Fruit fly (Drosophila melanogaster) whole organism, embryonic: ENCODE measurements around the gene neur.

Source experiments
- Atf6 ChIP-seq: fragments of 200-800 bp; sonication (Bioruptor generic); IDR thresholded peaks from 2 replicates; pipeline ENCODE4 v1.3.6; 2022; ENCODE audit warnings: missing biosample characterization, missing genetic modification characterization
- CG10321 ChIP-seq: fragments of 200-800 bp; sonication (Bioruptor generic); IDR thresholded peaks from 2 replicates; pipeline ENCODE4 v1.3.6; 2022; ENCODE audit warnings: missing biosample characterization, missing genetic modification characterization
- CG10543 ChIP-seq: fragments of 200-800 bp; sonication (Bioruptor generic); optimal IDR thresholded peaks from 3 replicates; lab custom pipeline; 2017; ENCODE audit warnings: missing biosample characterization, mild to moderate bottlenecking, missing genetic modification characterization, moderate library complexity
- CG11723 ChIP-seq: fragments of 200-800 bp; sonication (Bioruptor generic); optimal IDR thresholded peaks from 2 replicates; lab custom pipeline; 2017; ENCODE audit warnings: missing biosample characterization, mild to moderate bottlenecking, missing genetic modification characterization
- CG13894 ChIP-seq: fragments of 200-800 bp; sonication (Bioruptor generic); optimal IDR thresholded peaks from 3 replicates; lab custom pipeline; 2018; ENCODE audit warnings: missing biosample characterization, mild to moderate bottlenecking, missing genetic modification characterization, moderate library complexity
- CG14014 ChIP-seq: fragments of 200-800 bp; sonication (Bioruptor generic); IDR thresholded peaks from 2 replicates; pipeline ENCODE4 v1.3.6; 2022; ENCODE audit warnings: missing biosample characterization, missing genetic modification characterization
- CG14965 ChIP-seq: fragments of 200-800 bp; sonication (Bioruptor generic); optimal IDR thresholded peaks from 2 replicates; lab custom pipeline; 2016; ENCODE audit warnings: missing biosample characterization, missing genetic modification characterization, borderline replicate concordance
- CG17385 ChIP-seq: fragments of 200-800 bp; sonication (Bioruptor generic); optimal IDR thresholded peaks from 3 replicates; lab custom pipeline; 2018; ENCODE audit warnings: missing biosample characterization, mild to moderate bottlenecking, missing genetic modification characterization
- CG2116 ChIP-seq: fragments of 200-800 bp; sonication (Bioruptor generic); optimal IDR thresholded peaks from 3 replicates; lab custom pipeline; 2018; ENCODE audit warnings: missing biosample characterization, mild to moderate bottlenecking, missing genetic modification characterization
- CG2712 ChIP-seq: fragments of 200-800 bp; optimal IDR thresholded peaks from 3 replicates; lab custom pipeline; 2019; ENCODE audit warnings: missing biosample characterization, mild to moderate bottlenecking, missing genetic modification characterization, moderate library complexity
- CG32532 ChIP-seq: fragments of 200-800 bp; sonication (Bioruptor generic); IDR thresholded peaks from 2 replicates; pipeline ENCODE4 v1.3.6; 2022; ENCODE audit warnings: missing biosample characterization, missing genetic modification characterization
- CG3726 ChIP-seq: fragments of 200-800 bp; sonication (Bioruptor generic); IDR thresholded peaks from 3 replicates; pipeline ENCODE4, ENCODE4 v1.3.6; 2022; ENCODE audit warnings: missing biosample characterization, missing genetic modification characterization
- CG4282 ChIP-seq: fragments of 200-800 bp; sonication (Bioruptor generic); optimal IDR thresholded peaks from 2 replicates; lab custom pipeline; 2016; ENCODE audit warnings: missing biosample characterization, missing genetic modification characterization
- CG6813 ChIP-seq: fragments of 200-800 bp; sonication (Bioruptor generic); optimal IDR thresholded peaks from 2 replicates; lab custom pipeline; 2017; ENCODE audit warnings: missing biosample characterization, missing genetic modification characterization, mild to moderate bottlenecking, moderate library complexity, missing genetic modification reagents
- CG7556 ChIP-seq: fragments of 200-800 bp; sonication (Bioruptor generic); optimal IDR thresholded peaks from 2 replicates; lab custom pipeline; 2017; ENCODE audit warnings: missing biosample characterization, mild to moderate bottlenecking, missing genetic modification characterization
- CG7745 ChIP-seq: fragments of 200-800 bp; sonication (Bioruptor generic); optimal IDR thresholded peaks from 2 replicates; lab custom pipeline; 2018; ENCODE audit warnings: missing biosample characterization, mild to moderate bottlenecking, missing genetic modification characterization, moderate library complexity
- CG9215 ChIP-seq: fragments of 200-800 bp; sonication (Bioruptor generic); IDR thresholded peaks from 2 replicates; pipeline ENCODE4 v1.3.6; 2022; ENCODE audit warnings: missing biosample characterization, missing genetic modification characterization
- CG9727 ChIP-seq: fragments of 200-800 bp; sonication (Bioruptor generic); optimal IDR thresholded peaks from 3 replicates; lab custom pipeline; 2017; ENCODE audit warnings: missing biosample characterization, mild to moderate bottlenecking, missing genetic modification characterization
- Deaf1 ChIP-seq: fragments of 200-800 bp; optimal IDR thresholded peaks from 3 replicates; lab custom pipeline; 2019; ENCODE audit warnings: missing biosample characterization, mild to moderate bottlenecking, missing genetic modification characterization, moderate library complexity
- E2f2 ChIP-seq: fragments of 200-800 bp; sonication (Bioruptor generic); IDR thresholded peaks from 2 replicates; pipeline ENCODE4 v1.3.6; 2022; ENCODE audit warnings: missing biosample characterization, missing genetic modification characterization
- Fer3 ChIP-seq: fragments of 200-800 bp; sonication (Bioruptor generic); optimal IDR thresholded peaks from 2 replicates; lab custom pipeline; 2018; ENCODE audit warnings: missing biosample characterization, mild to moderate bottlenecking, missing genetic modification characterization, moderate library complexity
- Hsf ChIP-seq: fragments of 200-800 bp; sonication (Bioruptor generic); optimal IDR thresholded peaks from 3 replicates; lab custom pipeline; 2016; ENCODE audit warnings: missing biosample characterization, missing genetic modification characterization
- NFAT ChIP-seq: fragments of 200-800 bp; sonication (Bioruptor generic); IDR thresholded peaks from 2 replicates; pipeline ENCODE4 v1.3.6; 2022; ENCODE audit warnings: missing biosample characterization, missing genetic modification characterization
- Nf-YC ChIP-seq: fragments of 200-800 bp; optimal IDR thresholded peaks from 3 replicates; lab custom pipeline; 2019; ENCODE audit warnings: missing biosample characterization, mild to moderate bottlenecking, missing genetic modification characterization, moderate library complexity
- Rfx ChIP-seq: fragments of 200-800 bp; sonication (Bioruptor generic); IDR thresholded peaks from 2 replicates; pipeline ENCODE4 v1.3.6; 2022; ENCODE audit warnings: missing biosample characterization, missing genetic modification characterization
- Rx ChIP-seq: fragments of 200-800 bp; sonication (Bioruptor generic); IDR thresholded peaks from 2 replicates; pipeline ENCODE4 v1.3.6; 2022; ENCODE audit warnings: missing biosample characterization, missing genetic modification characterization
- Tbp ChIP-seq: fragments of >200 bp; optimal IDR thresholded peaks from 2 replicates; lab custom pipeline; 2018; ENCODE audit warnings: missing biosample characterization, missing genetic modification characterization
- Xrp1 ChIP-seq: fragments of 200-800 bp; sonication (Bioruptor generic); IDR thresholded peaks from 2 replicates; pipeline ENCODE4 v1.3.6; 2022; ENCODE audit warnings: missing biosample characterization, missing genetic modification characterization
- abd-A ChIP-seq: fragments of 200-800 bp; sonication (Bioruptor generic); optimal IDR thresholded peaks from 3 replicates; lab custom pipeline; 2019; ENCODE audit warnings: missing biosample characterization, mild to moderate bottlenecking, missing genetic modification characterization, moderate library complexity
- caup ChIP-seq: fragments of 200-800 bp; sonication (Bioruptor generic); optimal IDR thresholded peaks from 3 replicates; lab custom pipeline; 2017; ENCODE audit warnings: missing biosample characterization, mild to moderate bottlenecking, missing genetic modification characterization, moderate library complexity; ENCODE audit not compliant: severe bottlenecking
- cwo ChIP-seq: fragments of 200-800 bp; sonication (Bioruptor generic); optimal IDR thresholded peaks from 3 replicates; lab custom pipeline; 2017; ENCODE audit warnings: missing biosample characterization, missing genetic modification characterization, mild to moderate bottlenecking, moderate library complexity, missing genetic modification reagents
- esg ChIP-seq: fragments of 200-800 bp; sonication (Bioruptor generic); conservative IDR thresholded peaks from 2 replicates; pipeline ENCODE4 v1.3.6; 2022; ENCODE audit warnings: missing biosample characterization, missing genetic modification characterization
- gem ChIP-seq: fragments of 200-800 bp; sonication (Bioruptor generic); optimal IDR thresholded peaks from 2 replicates; lab custom pipeline; 2019; ENCODE audit warnings: missing biosample characterization, mild to moderate bottlenecking, missing genetic modification characterization, moderate library complexity
- ken ChIP-seq: fragments of 200-800 bp; sonication (Bioruptor generic); IDR thresholded peaks from 3 replicates; pipeline ENCODE4 v1.3.6; 2022; ENCODE audit warnings: missing biosample characterization, missing genetic modification characterization
- kni ChIP-seq: fragments of 200-800 bp; sonication (Bioruptor generic); optimal IDR thresholded peaks from 3 replicates; lab custom pipeline; 2017; ENCODE audit warnings: mild to moderate bottlenecking, missing biosample characterization, missing genetic modification reagents, missing genetic modification characterization
- lbe ChIP-seq: fragments of 200-800 bp; sonication (Bioruptor generic); optimal IDR thresholded peaks from 2 replicates; lab custom pipeline; 2016; ENCODE audit warnings: missing biosample characterization, mild to moderate bottlenecking, missing genetic modification characterization
- maf-S ChIP-seq: fragments of 200-800 bp; sonication (Bioruptor generic); optimal IDR thresholded peaks from 2 replicates; lab custom pipeline; 2016; ENCODE audit warnings: missing biosample characterization, missing genetic modification characterization
- nmo ChIP-seq: fragments of 200-800 bp; sonication (Bioruptor generic); optimal IDR thresholded peaks from 2 replicates; lab custom pipeline; 2018; ENCODE audit warnings: missing biosample characterization, mild to moderate bottlenecking, missing genetic modification characterization, moderate library complexity
- org-1 ChIP-seq: fragments of 200-800 bp; sonication (Bioruptor generic); optimal IDR thresholded peaks from 2 replicates; lab custom pipeline; 2017; ENCODE audit warnings: missing biosample characterization, missing genetic modification characterization
- otp ChIP-seq: fragments of 200-800 bp; sonication (Bioruptor generic); IDR thresholded peaks from 3 replicates; pipeline ENCODE4, ENCODE4 v1.3.6; 2022; ENCODE audit warnings: missing biosample characterization, missing genetic modification characterization
- p53 ChIP-seq: fragments of 200-800 bp; sonication (Bioruptor generic); optimal IDR thresholded peaks from 2 replicates; lab custom pipeline; 2016; ENCODE audit warnings: missing biosample characterization, missing genetic modification characterization
- pros ChIP-seq: fragments of 200-800 bp; sonication (Bioruptor generic); optimal IDR thresholded peaks from 3 replicates; lab custom pipeline; 2019; ENCODE audit warnings: missing biosample characterization, mild to moderate bottlenecking, missing genetic modification characterization, moderate library complexity
- stc ChIP-seq: fragments of 200-800 bp; sonication (Bioruptor generic); IDR thresholded peaks from 2 replicates; pipeline ENCODE4 v1.3.6; 2022; ENCODE audit warnings: missing biosample characterization, missing genetic modification characterization
- tgo ChIP-seq: fragments of 200-800 bp; sonication (Bioruptor generic); IDR thresholded peaks from 3 replicates; pipeline ENCODE4 v1.3.6; 2022; ENCODE audit warnings: missing biosample characterization, missing genetic modification characterization
- tio ChIP-seq: fragments of 200-800 bp; sonication (Bioruptor generic); optimal IDR thresholded peaks from 2 replicates; lab custom pipeline; 2017; ENCODE audit warnings: missing biosample characterization, missing genetic modification characterization, inconsistent platforms
- trh ChIP-seq: fragments of 200-800 bp; sonication (Bioruptor generic); optimal IDR thresholded peaks from 2 replicates; lab custom pipeline; 2016; ENCODE audit warnings: missing biosample characterization, missing genetic modification characterization

The neur gene

dm6 chr3R:9083379-9083778 is 44.1 kb upstream of the neur start (continued):
- TF ChIP-seq CG3726 (GFP tag; lab: Robert Waterston, UW), result 0 out of 3 replicates have a peak, but pooled peaks have one; percentile 9
- TF ChIP-seq p53 (GFP tag; lab: Kevin White, UChicago), result no peak
- TF ChIP-seq CG7556 (GFP tag; lab: Kevin White, UChicago), result peak; percentile 48
- TF ChIP-seq tgo, result peak; percentile 37; the same call in 1 of the 3 replicates
- peak; percentile 64 for TF ChIP-seq gem (tag; lab: Kevin White, UChicago)
- TF ChIP-seq caup (GFP tag; lab: Kevin White, UChicago), result peak; percentile 29
- no peak for TF ChIP-seq CG2116 (GFP tag; lab: Kevin White, UChicago)
- TF ChIP-seq CG14014, result peak; percentile 35; the same call in 1 of the 2 replicates
- 0 out of 2 replicates have a peak, but pooled peaks have one; percentile 7 for TF ChIP-seq esg
- TF ChIP-seq pros, result no peak
- TF ChIP-seq CG4282, result no peak
- peak; percentile 53; the same call in 1 of the 2 replicates for TF ChIP-seq Xrp1
- peak; percentile 14 for TF ChIP-seq CG6813 (GFP tag; lab: Kevin White, UChicago)
- no peak for TF ChIP-seq CG9727 (GFP tag; lab: Kevin White, UChicago)
- no peak for TF ChIP-seq CG11723 (GFP tag; lab: Kevin White, UChicago)
- 0 out of 2 replicates have a peak, but pooled peaks have one; percentile 21 for TF ChIP-seq E2f2
- TF ChIP-seq kni (GFP tag; lab: Kevin White, UChicago), result no peak
- peak; percentile 31; the same call in 1 of the 2 replicates for TF ChIP-seq stc (GFP tag; lab: Robert Waterston, UW)
- no peak for TF ChIP-seq Rx
- peak; percentile 20 for TF ChIP-seq org-1 (GFP tag; lab: Kevin White, UChicago)
- TF ChIP-seq Nf-YC (tag; lab: Kevin White, UChicago), result no peak
- TF ChIP-seq CG2712 (tag; lab: Kevin White, UChicago), result peak; percentile 45
- TF ChIP-seq CG9215 (GFP tag; lab: Robert Waterston, UW), result no peak
- peak; percentile 20 for TF ChIP-seq CG10543
- 0 out of 3 replicates have a peak, but pooled peaks have one; percentile 18 for TF ChIP-seq ken
- peak; percentile 49; the same call in 1 of the 2 replicates for TF ChIP-seq Atf6 (GFP tag; lab: Robert Waterston, UW)
- TF ChIP-seq lbe, result no peak
- peak; percentile 9 for TF ChIP-seq nmo (GFP tag; lab: Kevin White, UChicago)
- TF ChIP-seq Hsf (GFP tag; lab: Kevin White, UChicago), result peak; percentile 25
- TF ChIP-seq CG17385, result peak; percentile 16
- TF ChIP-seq Fer3 (tag; lab: Kevin White, UChicago), result peak; percentile 33
- peak; percentile 21 for TF ChIP-seq tio (GFP tag; lab: Kevin White, UChicago)

dm6 chr3R:9082332-9082731 is 43.1 kb upstream of the neur start:
- TF ChIP-seq trh (no peak), NFAT (GFP tag; lab: Robert Waterston, UW) (no peak), CG10321 (GFP tag; lab: Robert Waterston, UW) (no peak), Rfx (GFP tag; lab: Robert Waterston, UW) (peak; percentile 24; the same call in 1 of the 2 replicates), CG7745 (tag; lab: Kevin White, UChicago) (no peak), Tbp (no peak), otp (no peak), Deaf1 (tag; lab: Kevin White, UChicago) (peak; percentile 68), maf-S (GFP tag; lab: Kevin White, UChicago) (no peak), cwo (GFP tag; lab: Kevin White, UChicago) (no peak), CG13894 (peak; percentile 56), abd-A (peak; percentile 33), CG32532 (no peak), CG14965 (GFP tag; lab: Kevin White, UChicago) (no peak)
